Worm (Caenorhabditis elegans): ENCODE data around the gene F28C1.1.

ce11 chrV:12484585-12484984 lies 34.0 kb downstream of the F28C1.1 start, which contains the start of gene srt-39:
- TF ChIP-seq tra-4 (tag; optimal IDR thresholded peaks at IDR 0.05) (no peak), ets-7 (tag; optimal IDR thresholded peaks at IDR 0.05) (no peak), ama-1 (optimal IDR thresholded peaks at IDR 0.05) (no peak), aly-1 (tag; optimal IDR thresholded peaks at IDR 0.05) (no peak), hmg-4 (GFP tag; optimal IDR thresholded peaks at IDR 0.05) (no peak), flt-1 (GFP tag; IDR thresholded peaks at IDR 0.05) (no peak), F13C5.2 (tag; optimal IDR thresholded peaks at IDR 0.05) (no peak), sea-1 (GFP tag; conservative IDR thresholded peaks at IDR 0.05) (no peak), hnd-1 (tag; optimal IDR thresholded peaks at IDR 0.05) (no peak)
